Fruit fly (Drosophila melanogaster) whole organism, embryonic: Measurements from ENCODE around the gene CG12010.
A peak's percentile ranks its signal among the peaks of the same experiment; 100 is the strongest.

Experiments
- Adf1 ChIP-seq: fragments of 200-800 bp; sonication (Bioruptor generic); IDR thresholded peaks from 2 replicates; pipeline ENCODE4 v1.3.6; 2022; ENCODE audit warnings: missing biosample characterization, missing genetic modification characterization
- B-H1 ChIP-seq: fragments of 200-800 bp; sonication (Bioruptor generic); IDR thresholded peaks from 3 replicates; pipeline ENCODE4 v1.3.6; 2022; ENCODE audit warnings: missing biosample characterization, missing genetic modification characterization
- CG10431 ChIP-seq: fragments of 200-800 bp; sonication (Bioruptor generic); optimal IDR thresholded peaks from 3 replicates; lab custom pipeline; 2018; ENCODE audit warnings: missing biosample characterization, mild to moderate bottlenecking, missing genetic modification characterization
- CG11504 ChIP-seq: fragments of 200-800 bp; sonication (Bioruptor generic); optimal IDR thresholded peaks from 3 replicates; lab custom pipeline; 2019; ENCODE audit warnings: missing biosample characterization, mild to moderate bottlenecking, missing genetic modification characterization, moderate library complexity
- CG11696 ChIP-seq: fragments of 200-800 bp; sonication (Bioruptor generic); IDR thresholded peaks from 2 replicates; pipeline ENCODE4 v1.3.6; 2022; ENCODE audit warnings: missing biosample characterization, missing genetic modification characterization
- CG12769 ChIP-seq: fragments of 200-800 bp; sonication (Bioruptor generic); optimal IDR thresholded peaks from 2 replicates; lab custom pipeline; 2019; ENCODE audit warnings: missing biosample characterization, mild to moderate bottlenecking, missing genetic modification characterization, moderate library complexity
- CG13424 ChIP-seq: fragments of 200-800 bp; sonication (Bioruptor generic); optimal IDR thresholded peaks from 2 replicates; lab custom pipeline; 2019; ENCODE audit warnings: missing biosample characterization, mild to moderate bottlenecking, missing genetic modification characterization, moderate library complexity
- CG13894 ChIP-seq: fragments of 200-800 bp; sonication (Bioruptor generic); optimal IDR thresholded peaks from 3 replicates; lab custom pipeline; 2018; ENCODE audit warnings: missing biosample characterization, mild to moderate bottlenecking, missing genetic modification characterization, moderate library complexity
- CG14050 ChIP-seq: fragments of 200-800 bp; sonication (Bioruptor generic); IDR thresholded peaks from 3 replicates; pipeline ENCODE4 v1.3.6; 2022; ENCODE audit warnings: missing biosample characterization, missing genetic modification characterization
- CG14667 ChIP-seq: fragments of 200-800 bp; sonication (Bioruptor generic); IDR thresholded peaks from 2 replicates; pipeline ENCODE4 v1.3.6; 2022; ENCODE audit warnings: missing biosample characterization, missing genetic modification characterization
- CG15479 ChIP-seq: fragments of 200-800 bp; sonication (Bioruptor generic); optimal IDR thresholded peaks from 3 replicates; lab custom pipeline; 2019; ENCODE audit warnings: missing biosample characterization, mild to moderate bottlenecking, missing genetic modification characterization, moderate library complexity
- CG15696 ChIP-seq: fragments of 200-800 bp; sonication (Bioruptor generic); optimal IDR thresholded peaks from 2 replicates; lab custom pipeline; 2019; ENCODE audit warnings: missing biosample characterization, mild to moderate bottlenecking, missing genetic modification characterization, moderate library complexity
- CG16779 ChIP-seq: fragments of 200-800 bp; sonication (Bioruptor generic); IDR thresholded peaks from 2 replicates; pipeline ENCODE4 v1.3.6; 2022; ENCODE audit warnings: missing biosample characterization, missing genetic modification characterization
- CG2120 ChIP-seq: fragments of 200-800 bp; sonication (Bioruptor generic); optimal IDR thresholded peaks from 3 replicates; lab custom pipeline; 2016; ENCODE audit warnings: missing biosample characterization, missing genetic modification characterization
- CG2129 ChIP-seq: fragments of 200-800 bp; sonication (Bioruptor generic); IDR thresholded peaks from 2 replicates; pipeline ENCODE4 v1.3.6; 2022; ENCODE audit warnings: missing biosample characterization, missing genetic modification characterization; ENCODE audit not compliant: partially characterized antibody
- CG2199 ChIP-seq: fragments of 200-800 bp; sonication (Bioruptor generic); IDR thresholded peaks from 3 replicates; pipeline ENCODE4 v1.3.6; 2022; ENCODE audit warnings: missing biosample characterization, missing genetic modification characterization
- CG3065 ChIP-seq: fragments of 200-800 bp; sonication (Bioruptor generic); optimal IDR thresholded peaks from 2 replicates; lab custom pipeline; 2016; ENCODE audit warnings: missing biosample characterization, missing genetic modification characterization
- CG3407 ChIP-seq: fragments of 200-800 bp; sonication (Bioruptor generic); optimal IDR thresholded peaks from 2 replicates; lab custom pipeline; 2018; ENCODE audit warnings: missing biosample characterization, mild to moderate bottlenecking, missing genetic modification characterization
- CG4360 ChIP-seq: fragments of 200-800 bp; sonication (Bioruptor generic); IDR thresholded peaks from 2 replicates; pipeline ENCODE4 v1.3.6; 2022; ENCODE audit warnings: missing biosample characterization, missing genetic modification characterization
- CG5245 ChIP-seq: fragments of 200-800 bp; sonication (Bioruptor generic); optimal IDR thresholded peaks from 3 replicates; lab custom pipeline; 2016; ENCODE audit warnings: missing biosample characterization, missing genetic modification characterization
- Camta ChIP-seq: fragments of 200-800 bp; sonication (Bioruptor generic); optimal IDR thresholded peaks from 2 replicates; lab custom pipeline; 2016; ENCODE audit warnings: missing biosample characterization, missing genetic modification characterization
- Fer1 ChIP-seq: fragments of 200-800 bp; sonication (Bioruptor generic); optimal IDR thresholded peaks from 2 replicates; lab custom pipeline; 2017; ENCODE audit warnings: missing biosample characterization, mild to moderate bottlenecking, missing genetic modification characterization
- Med ChIP-seq: fragments of 200-800 bp; sonication (Bioruptor generic); peaks from one replicate; lab custom pipeline; 2016; ENCODE audit warnings: missing biosample characterization, missing genetic modification characterization, mild to moderate bottlenecking, inconsistent platforms, moderate library complexity
- Mrtf ChIP-seq: fragments of 200-800 bp; sonication (Bioruptor generic); IDR thresholded peaks from 3 replicates; pipeline ENCODE4 v1.3.6; 2022; ENCODE audit warnings: missing biosample characterization, missing genetic modification characterization
- NFAT ChIP-seq: fragments of 200-800 bp; sonication (Bioruptor generic); IDR thresholded peaks from 2 replicates; pipeline ENCODE4 v1.3.6; 2022; ENCODE audit warnings: missing biosample characterization, missing genetic modification characterization
- Optix ChIP-seq: fragments of 200-800 bp; sonication (Bioruptor generic); IDR thresholded peaks from 3 replicates; pipeline ENCODE4 v1.3.6; 2022; ENCODE audit warnings: missing biosample characterization, missing genetic modification characterization
- Six4 ChIP-seq: fragments of 200-800 bp; sonication (Bioruptor generic); optimal IDR thresholded peaks from 2 replicates; lab custom pipeline; 2016; ENCODE audit warnings: missing biosample characterization, missing genetic modification characterization
- ac ChIP-seq: fragments of 200-800 bp; sonication (Bioruptor generic); optimal IDR thresholded peaks from 3 replicates; lab custom pipeline; 2017; ENCODE audit warnings: missing biosample characterization, mild to moderate bottlenecking, missing genetic modification characterization
- ase ChIP-seq: fragments of 200-800 bp; sonication (Bioruptor generic); IDR thresholded peaks from 3 replicates; pipeline ENCODE4 v1.3.6; 2022; ENCODE audit warnings: missing biosample characterization, missing genetic modification characterization
- bowl ChIP-seq: fragments of 200-800 bp; sonication (Bioruptor generic); IDR thresholded peaks from 2 replicates; pipeline ENCODE4 v1.3.6; 2022; ENCODE audit warnings: missing biosample characterization, missing genetic modification characterization
- cg ChIP-seq: fragments of 200-800 bp; sonication (Bioruptor generic); optimal IDR thresholded peaks from 3 replicates; lab custom pipeline; 2019; ENCODE audit warnings: missing biosample characterization, mild to moderate bottlenecking, missing genetic modification characterization, moderate library complexity
- chinmo ChIP-seq: fragments of 200-800 bp; sonication (Bioruptor generic); IDR thresholded peaks from 4 replicates; pipeline ENCODE4 v1.3.6; 2022; ENCODE audit warnings: missing biosample characterization, missing genetic modification characterization; ENCODE audit not compliant: partially characterized antibody
- ci ChIP-seq: fragments of 200-800 bp; sonication (Bioruptor generic); IDR thresholded peaks from 3 replicates; pipeline ENCODE4 v1.3.6; 2022; ENCODE audit warnings: missing biosample characterization, missing genetic modification characterization
- crp ChIP-seq, 2 experiments: fragments of 200-800 bp; sonication (Bioruptor generic); optimal IDR thresholded peaks; 2 replicates in 1 of 2; 3 replicates in 1 of 2; lab custom pipeline; 2017; ENCODE audit warnings: missing biosample characterization in 2 of 2, missing genetic modification characterization in 2 of 2, mild to moderate bottlenecking in 1 of 2, moderate library complexity in 1 of 2
- gsb ChIP-seq: fragments of 200-800 bp; sonication (Bioruptor generic); IDR thresholded peaks from 2 replicates; pipeline ENCODE4 v1.3.6; 2022; ENCODE audit warnings: missing biosample characterization, missing genetic modification characterization
- hbn ChIP-seq: fragments of 200-800 bp; sonication (Bioruptor generic); IDR thresholded peaks from 2 replicates; pipeline ENCODE4 v1.3.6; 2022; ENCODE audit warnings: missing biosample characterization, missing genetic modification characterization; ENCODE audit not compliant: partially characterized antibody
- nau ChIP-seq: fragments of 200-800 bp; sonication (Bioruptor generic); optimal IDR thresholded peaks from 3 replicates; lab custom pipeline; 2017; ENCODE audit warnings: missing biosample characterization, mild to moderate bottlenecking, missing genetic modification characterization, missing genetic modification reagents
- pfk ChIP-seq: fragments of 200-800 bp; sonication (Bioruptor generic); optimal IDR thresholded peaks from 2 replicates; lab custom pipeline; 2018; ENCODE audit warnings: missing biosample characterization, mild to moderate bottlenecking, missing genetic modification characterization, moderate library complexity
- ranshi ChIP-seq: fragments of 200-800 bp; sonication (Bioruptor generic); IDR thresholded peaks from 2 replicates; pipeline ENCODE4 v1.3.6; 2022; ENCODE audit warnings: missing biosample characterization, missing genetic modification characterization
- sd ChIP-seq: fragments of 200-800 bp; sonication (Bioruptor generic); optimal IDR thresholded peaks from 3 replicates; lab custom pipeline; 2018; ENCODE audit warnings: missing biosample characterization, mild to moderate bottlenecking, missing genetic modification characterization, moderate library complexity
- sens ChIP-seq: fragments of 200-800 bp; sonication (Bioruptor generic); peaks from one replicate; lab custom pipeline; 2016; ENCODE audit warnings: missing biosample characterization, missing genetic modification characterization
- sr ChIP-seq: fragments of 200-800 bp; sonication (Bioruptor generic); IDR thresholded peaks from 3 replicates; pipeline ENCODE4 v1.3.6; 2022; ENCODE audit warnings: missing biosample characterization, missing genetic modification characterization
- tll ChIP-seq, 2 experiments: fragments of 200-800 bp in 1 of 2; fragments of >200 bp in 1 of 2; sonication (Bioruptor generic) in 1 of 2; optimal IDR thresholded peaks; 2 replicates each; lab custom pipeline; 2017 to 2019; ENCODE audit warnings: missing biosample characterization in 2 of 2, missing genetic modification characterization in 2 of 2, mild to moderate bottlenecking in 1 of 2, moderate library complexity in 1 of 2
- twi ChIP-seq: fragments of 200-800 bp; optimal IDR thresholded peaks from 2 replicates; lab custom pipeline; 2019; ENCODE audit warnings: missing biosample characterization, mild to moderate bottlenecking, missing genetic modification characterization, moderate library complexity
- vvl ChIP-seq: fragments of 200-800 bp; sonication (Bioruptor generic); IDR thresholded peaks from 2 replicates; pipeline ENCODE4 v1.3.6; 2022; ENCODE audit warnings: missing biosample characterization, missing genetic modification characterization
- zen ChIP-seq: fragments of 200-800 bp; sonication (Bioruptor generic); optimal IDR thresholded peaks from 3 replicates; lab custom pipeline; 2018; ENCODE audit warnings: missing biosample characterization, mild to moderate bottlenecking, missing genetic modification characterization, moderate library complexity
- zfh1 ChIP-seq: fragments of 200-800 bp; sonication (Bioruptor generic); IDR thresholded peaks from 3 replicates; pipeline ENCODE4 v1.3.6; 2022; ENCODE audit warnings: missing biosample characterization, missing genetic modification characterization

CG12010 gene

dm6 chr3L:3409626-3410301 is 35.7 kb downstream of the CG12010 start (continued):
- no peak for TF ChIP-seq CG14050 (GFP tag; lab: Robert Waterston, UW)
- TF ChIP-seq CG3065 (GFP tag; lab: Kevin White, UChicago): no peak
- no peak for TF ChIP-seq zfh1 (GFP tag; lab: Robert Waterston, UW)
- no peak for TF ChIP-seq ranshi (GFP tag; lab: Robert Waterston, UW)
- TF ChIP-seq CG5245: no peak
- TF ChIP-seq pfk (GFP tag; lab: Kevin White, UChicago): no peak
- TF ChIP-seq CG2129 (GFP tag; lab: Robert Waterston, UW): no peak
- peak; percentile 62 for TF ChIP-seq zen (tag; lab: Kevin White, UChicago)
- TF ChIP-seq CG14667 (GFP tag; lab: Robert Waterston, UW): no peak
- no peak for TF ChIP-seq Optix (GFP tag; lab: Robert Waterston, UW)
- no peak for TF ChIP-seq CG13424 (tag; lab: Kevin White, UChicago)
- TF ChIP-seq gsb (GFP tag; lab: Robert Waterston, UW): no peak
- peak; percentile 51 for TF ChIP-seq CG12769 (tag; lab: Kevin White, UChicago)
- TF ChIP-seq ase (GFP tag; lab: Robert Waterston, UW): no peak
- TF ChIP-seq B-H1 (GFP tag; lab: Robert Waterston, UW): no peak

dm6 chr3L:3410978-3411629 is 37.0 kb downstream of the CG12010 start:
- no peak for TF ChIP-seq CG10431
- no peak for TF ChIP-seq bowl
- no peak for TF ChIP-seq Fer1 (GFP tag; lab: Kevin White, UChicago)
- TF ChIP-seq zen (tag; lab: Kevin White, UChicago): peak; percentile 9
- peak; percentile 60 for TF ChIP-seq twi
- peak; percentile 75 for TF ChIP-seq Med
- no peak for TF ChIP-seq crp (GFP tag; optimal IDR thresholded peaks at IDR 0.05; lab: Kevin White, UChicago)
- TF ChIP-seq chinmo (GFP tag; lab: Robert Waterston, UW): 0 out of 4 replicates have a peak, but pooled peaks have one; percentile 33
- TF ChIP-seq CG4360 (GFP tag; lab: Robert Waterston, UW): peak; percentile 48
- TF ChIP-seq ci (GFP tag; lab: Robert Waterston, UW): 0 out of 3 replicates have a peak, but pooled peaks have one; percentile 26
- no peak for TF ChIP-seq CG11504 (tag; lab: Kevin White, UChicago)
- TF ChIP-seq CG2199 (GFP tag; lab: Robert Waterston, UW): peak; percentile 66; the same call in 1 of the 3 replicates
- TF ChIP-seq NFAT (GFP tag; lab: Robert Waterston, UW): 0 out of 2 replicates have a peak, but pooled peaks have one; percentile 15
- no peak for TF ChIP-seq CG3407 (GFP tag; lab: Kevin White, UChicago)
- TF ChIP-seq ac (GFP tag; lab: Kevin White, UChicago): no peak
- TF ChIP-seq Camta (GFP tag; lab: Kevin White, UChicago): no peak
- peak; percentile 28 for TF ChIP-seq sd
- peak; percentile 68 for TF ChIP-seq cg
- no peak for TF ChIP-seq CG2120 (GFP tag; lab: Kevin White, UChicago)
- TF ChIP-seq tll (GFP tag; optimal IDR thresholded peaks at IDR 0.05; lab: Kevin White, UChicago): peak in 1 of 2 experiments; percentile 69
- TF ChIP-seq Six4 (GFP tag; lab: Kevin White, UChicago): no peak
- no peak for TF ChIP-seq CG15696
- TF ChIP-seq CG11696 (GFP tag; lab: Robert Waterston, UW): no peak
- peak; percentile 30 for TF ChIP-seq nau
- peak; percentile 28 for TF ChIP-seq CG15479 (GFP tag; lab: Kevin White, UChicago)
- peak; percentile 52 for TF ChIP-seq sens
- peak; percentile 89 for TF ChIP-seq Adf1 (GFP tag; lab: Robert Waterston, UW)
- TF ChIP-seq Mrtf (GFP tag; lab: Robert Waterston, UW): no peak
- TF ChIP-seq CG13894 (tag; lab: Kevin White, UChicago): peak; percentile 73
- 0 out of 2 replicates have a peak, but pooled peaks have one; percentile 9 for TF ChIP-seq vvl (GFP tag; lab: Robert Waterston, UW)
- 0 out of 2 replicates have a peak, but pooled peaks have one; percentile 44 for TF ChIP-seq CG16779 (GFP tag; lab: Robert Waterston, UW)
- TF ChIP-seq hbn (GFP tag; lab: Robert Waterston, UW): no peak
- TF ChIP-seq sr: peak; percentile 70
